Fruit fly (Drosophila melanogaster): ENCODE measurements around the gene CG13995.

- TF ChIP-seq pad (GFP tag; optimal IDR thresholded peaks at IDR 0.05) (no peak), tj (GFP tag; optimal IDR thresholded peaks at IDR 0.05) (no peak), toe (GFP tag; optimal IDR thresholded peaks at IDR 0.05) (no peak), cic (GFP tag; optimal IDR thresholded peaks at IDR 0.05) (no peak), ovo (GFP tag; optimal IDR thresholded peaks at IDR 0.05) (no peak), bab1 (GFP tag; optimal IDR thresholded peaks at IDR 0.05) (no peak), Clk (GFP tag; optimal IDR thresholded peaks at IDR 0.05) (no peak), CG14711 (tag; optimal IDR thresholded peaks at IDR 0.05) (no peak), cnc (optimal IDR thresholded peaks at IDR 0.05) (no peak), CG1620 (GFP tag; optimal IDR thresholded peaks at IDR 0.05) (no peak), CG11617 (GFP tag; optimal IDR thresholded peaks at IDR 0.05) (no peak), CG33017 (tag; optimal IDR thresholded peaks at IDR 0.05) (no peak), Mnt (GFP tag; optimal IDR thresholded peaks at IDR 0.05) (no peak)
Measured at dm6 chr2L:6085733-6086317, 31.7 kb downstream of the CG13995 start.

All from whole organism, adult.